Worm (Caenorhabditis elegans) whole organism, L4 larva: ENCODE data around the gene fipr-1.

Source experiments
- hlh-30 ChIP-seq: sonication (generic microtip); optimal IDR thresholded peaks from 2 replicates; lab custom pipeline; 2017; ENCODE audit warnings: antibody characterized with exemption, mild to moderate bottlenecking, missing genetic modification characterization, missing compliant biosample characterization; ENCODE audit not compliant: insufficient read depth
- lin-15B ChIP-seq: fragments of 150-350 bp; sonication (generic microtip); optimal IDR thresholded peaks from 3 replicates; lab custom pipeline; 2014; ENCODE audit warnings: missing biosample characterization, missing genetic modification characterization

DNA sequence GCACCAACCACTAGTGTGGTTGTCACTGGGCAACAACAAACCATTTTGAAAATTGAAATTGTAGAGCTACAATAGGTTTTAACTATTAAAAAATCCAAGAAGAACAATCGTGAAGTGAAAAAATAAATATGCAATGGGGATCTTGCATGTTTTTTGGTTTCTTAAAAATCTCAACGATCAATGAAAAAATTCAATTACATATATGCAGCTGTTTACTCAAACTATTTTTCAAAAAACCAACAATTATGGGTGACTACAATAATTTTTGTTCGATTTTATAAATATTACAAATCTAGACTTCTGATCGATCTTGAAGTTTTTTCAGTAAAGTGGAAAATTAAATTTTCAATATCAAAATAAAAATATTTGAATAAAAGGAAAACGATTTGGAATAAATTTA, 47.0 kb upstream of the fipr-1 start, which contains the start of gene cdr-4:
- TF ChIP-seq hlh-30 (tag; lab: Kevin White, UChicago) (no peak), lin-15B (no peak)
